Fruit fly (Drosophila melanogaster) whole organism, embryonic: ENCODE results near the gene yps.

ENCODE experiments used
- Abd-B ChIP-seq: fragments of 200-800 bp; sonication (Bioruptor generic); optimal IDR thresholded peaks from 2 replicates; lab custom pipeline; 2018; ENCODE audit warnings: missing biosample characterization, mild to moderate bottlenecking, missing genetic modification characterization, moderate library complexity
- Antp ChIP-seq: fragments of 200-800 bp; sonication (Bioruptor generic); optimal IDR thresholded peaks from 3 replicates; lab custom pipeline; 2016; ENCODE audit warnings: missing biosample characterization, missing genetic modification characterization
- Bdp1 ChIP-seq: fragments of 200-800 bp; sonication (Bioruptor generic); optimal IDR thresholded peaks from 3 replicates; lab custom pipeline; 2016; ENCODE audit warnings: missing biosample characterization, missing genetic modification characterization
- CG10321 ChIP-seq: fragments of 200-800 bp; sonication (Bioruptor generic); IDR thresholded peaks from 2 replicates; pipeline ENCODE4 v1.3.6; 2022; ENCODE audit warnings: missing biosample characterization, missing genetic modification characterization
- CG10654 ChIP-seq: fragments of 200-800 bp; sonication (Bioruptor generic); optimal IDR thresholded peaks from 2 replicates; lab custom pipeline; 2016; ENCODE audit warnings: missing biosample characterization, missing genetic modification characterization
- CG13287 ChIP-seq: fragments of 200-800 bp; sonication (Bioruptor generic); IDR thresholded peaks from 2 replicates; pipeline ENCODE4 v1.3.6; 2022; ENCODE audit warnings: missing biosample characterization, missing genetic modification characterization; ENCODE audit not compliant: partially characterized antibody
- CG13296 ChIP-seq: fragments of 200-800 bp; sonication (Bioruptor generic); optimal IDR thresholded peaks from 3 replicates; lab custom pipeline; 2018; ENCODE audit warnings: missing biosample characterization, mild to moderate bottlenecking, missing genetic modification characterization
- CG14441 ChIP-seq: fragments of 200-800 bp; sonication (Bioruptor generic); IDR thresholded peaks from 2 replicates; pipeline ENCODE4 v1.3.6; 2022; ENCODE audit warnings: missing biosample characterization, missing genetic modification characterization
- CG14860 ChIP-seq: fragments of 200-800 bp; sonication (Bioruptor generic); IDR thresholded peaks from 3 replicates; pipeline ENCODE4 v1.3.6; 2022; ENCODE audit warnings: missing biosample characterization, missing genetic modification characterization; ENCODE audit not compliant: partially characterized antibody
- CG17912 ChIP-seq: fragments of 200-800 bp; sonication (Bioruptor generic); optimal IDR thresholded peaks from 2 replicates; lab custom pipeline; 2018; ENCODE audit warnings: missing biosample characterization, mild to moderate bottlenecking, missing genetic modification characterization
- CG2712 ChIP-seq: fragments of 200-800 bp; optimal IDR thresholded peaks from 3 replicates; lab custom pipeline; 2019; ENCODE audit warnings: missing biosample characterization, mild to moderate bottlenecking, missing genetic modification characterization, moderate library complexity
- CG33213 ChIP-seq: fragments of 200-800 bp; sonication (Bioruptor generic); optimal IDR thresholded peaks from 3 replicates; lab custom pipeline; 2016; ENCODE audit warnings: missing biosample characterization, missing genetic modification characterization
- CG3995 ChIP-seq: fragments of 200-800 bp; sonication (Bioruptor generic); optimal IDR thresholded peaks from 3 replicates; lab custom pipeline; 2016; ENCODE audit warnings: missing biosample characterization, missing genetic modification characterization
- CG43689 ChIP-seq: fragments of 200-800 bp; sonication (Bioruptor generic); IDR thresholded peaks from 2 replicates; pipeline ENCODE4 v1.3.6; 2022; ENCODE audit warnings: missing biosample characterization, missing genetic modification characterization
- CG4424 ChIP-seq: fragments of 200-800 bp; sonication (Bioruptor generic); optimal IDR thresholded peaks from 3 replicates; lab custom pipeline; 2016; ENCODE audit warnings: missing biosample characterization, missing genetic modification characterization
- CG4730 ChIP-seq: fragments of 200-800 bp; sonication (Bioruptor generic); IDR thresholded peaks from 2 replicates; pipeline ENCODE4 v1.3.6; 2022; ENCODE audit warnings: missing biosample characterization, missing genetic modification characterization
- CG5180 ChIP-seq: fragments of 200-800 bp; sonication (Bioruptor generic); optimal IDR thresholded peaks from 3 replicates; lab custom pipeline; 2017; ENCODE audit warnings: missing biosample characterization, missing genetic modification characterization, mild to moderate bottlenecking, moderate library complexity, missing genetic modification reagents
- CG6689 ChIP-seq: fragments of 200-800 bp; sonication (Bioruptor generic); IDR thresholded peaks from 2 replicates; pipeline ENCODE4 v1.3.6; 2022; ENCODE audit warnings: missing biosample characterization, missing genetic modification characterization
- CG6854 ChIP-seq: fragments of 200-800 bp; sonication (Bioruptor generic); optimal IDR thresholded peaks from 3 replicates; lab custom pipeline; 2017; ENCODE audit warnings: missing biosample characterization, mild to moderate bottlenecking, missing genetic modification characterization
- CG7372 ChIP-seq: fragments of 200-800 bp; sonication (Bioruptor generic); IDR thresholded peaks from 2 replicates; pipeline ENCODE4 v1.3.6; 2022; ENCODE audit warnings: missing biosample characterization, missing genetic modification characterization
- CG7745 ChIP-seq: fragments of 200-800 bp; sonication (Bioruptor generic); optimal IDR thresholded peaks from 2 replicates; lab custom pipeline; 2018; ENCODE audit warnings: missing biosample characterization, mild to moderate bottlenecking, missing genetic modification characterization, moderate library complexity
- CG9215 ChIP-seq: fragments of 200-800 bp; sonication (Bioruptor generic); IDR thresholded peaks from 2 replicates; pipeline ENCODE4 v1.3.6; 2022; ENCODE audit warnings: missing biosample characterization, missing genetic modification characterization
- CrebB ChIP-seq: fragments of 200-800 bp; sonication (Bioruptor generic); optimal IDR thresholded peaks from 3 replicates; lab custom pipeline; 2018; ENCODE audit warnings: missing biosample characterization, mild to moderate bottlenecking, missing genetic modification characterization
- E2f2 ChIP-seq: fragments of 200-800 bp; sonication (Bioruptor generic); IDR thresholded peaks from 2 replicates; pipeline ENCODE4 v1.3.6; 2022; ENCODE audit warnings: missing biosample characterization, missing genetic modification characterization
- NFAT ChIP-seq: fragments of 200-800 bp; sonication (Bioruptor generic); IDR thresholded peaks from 2 replicates; pipeline ENCODE4 v1.3.6; 2022; ENCODE audit warnings: missing biosample characterization, missing genetic modification characterization
- NK7.1 ChIP-seq: fragments of 200-800 bp; sonication (Bioruptor generic); optimal IDR thresholded peaks from 3 replicates; lab custom pipeline; 2016; ENCODE audit warnings: missing biosample characterization, missing genetic modification characterization
- Oaz ChIP-seq: fragments of 200-800 bp; sonication (Bioruptor generic); IDR thresholded peaks from 2 replicates; pipeline ENCODE4 v1.3.6; 2022; ENCODE audit warnings: missing biosample characterization, missing genetic modification characterization
- ash1 ChIP-seq: fragments of 200-800 bp; sonication (Bioruptor generic); optimal IDR thresholded peaks from 2 replicates; lab custom pipeline; 2018; ENCODE audit warnings: missing biosample characterization, mild to moderate bottlenecking, missing genetic modification characterization
- chinmo ChIP-seq: fragments of 200-800 bp; sonication (Bioruptor generic); IDR thresholded peaks from 4 replicates; pipeline ENCODE4 v1.3.6; 2022; ENCODE audit warnings: missing biosample characterization, missing genetic modification characterization; ENCODE audit not compliant: partially characterized antibody
- chn ChIP-seq: fragments of 200-800 bp; sonication (Bioruptor generic); optimal IDR thresholded peaks from 2 replicates; lab custom pipeline; 2016; ENCODE audit warnings: missing biosample characterization, missing genetic modification characterization
- ewg ChIP-seq: fragments of 200-800 bp; sonication (Bioruptor generic); optimal IDR thresholded peaks from 3 replicates; lab custom pipeline; 2017; ENCODE audit warnings: mild to moderate bottlenecking, missing biosample characterization, missing genetic modification reagents, missing genetic modification characterization
- fd3F ChIP-seq: fragments of 200-800 bp; sonication (Bioruptor generic); optimal IDR thresholded peaks from 2 replicates; lab custom pipeline; 2018; ENCODE audit warnings: missing biosample characterization, mild to moderate bottlenecking, missing genetic modification characterization, moderate library complexity
- gcm ChIP-seq: fragments of 200-800 bp; sonication (Bioruptor generic); optimal IDR thresholded peaks from 2 replicates; lab custom pipeline; 2019; ENCODE audit warnings: missing biosample characterization, mild to moderate bottlenecking, missing genetic modification characterization, moderate library complexity
- hbn ChIP-seq: fragments of 200-800 bp; sonication (Bioruptor generic); IDR thresholded peaks from 2 replicates; pipeline ENCODE4 v1.3.6; 2022; ENCODE audit warnings: missing biosample characterization, missing genetic modification characterization; ENCODE audit not compliant: partially characterized antibody
- jigr1 ChIP-seq: fragments of 200-800 bp; sonication (Bioruptor generic); IDR thresholded peaks from 3 replicates; pipeline ENCODE4 v1.3.6; 2022; ENCODE audit warnings: missing biosample characterization, missing genetic modification characterization
- klu ChIP-seq: fragments of 200-800 bp; sonication (Bioruptor generic); IDR thresholded peaks from 2 replicates; pipeline ENCODE4 v1.3.6; 2022; ENCODE audit warnings: missing biosample characterization, missing genetic modification characterization
- mld ChIP-seq: fragments of 200-800 bp; sonication (Bioruptor generic); IDR thresholded peaks from 3 replicates; pipeline ENCODE4 v1.3.6; 2022; ENCODE audit warnings: missing biosample characterization, missing genetic modification characterization; ENCODE audit not compliant: partially characterized antibody
- nerfin-1 ChIP-seq: fragments of 200-800 bp; sonication (Bioruptor generic); optimal IDR thresholded peaks from 3 replicates; lab custom pipeline; 2019; ENCODE audit warnings: missing biosample characterization, mild to moderate bottlenecking, missing genetic modification characterization, moderate library complexity
- nerfin-2 ChIP-seq: fragments of 200-800 bp; sonication (Bioruptor generic); IDR thresholded peaks from 2 replicates; pipeline ENCODE4 v1.3.6; 2022; ENCODE audit warnings: missing biosample characterization, missing genetic modification characterization; ENCODE audit not compliant: partially characterized antibody
- pros ChIP-seq: fragments of 200-800 bp; sonication (Bioruptor generic); optimal IDR thresholded peaks from 3 replicates; lab custom pipeline; 2019; ENCODE audit warnings: missing biosample characterization, mild to moderate bottlenecking, missing genetic modification characterization, moderate library complexity
- pzg ChIP-seq: fragments of 200-800 bp; sonication (Bioruptor generic); optimal IDR thresholded peaks from 3 replicates; lab custom pipeline; 2018; ENCODE audit warnings: missing biosample characterization, mild to moderate bottlenecking, missing genetic modification characterization, moderate library complexity
- shn ChIP-seq: fragments of 200-800 bp; sonication (Bioruptor generic); optimal IDR thresholded peaks from 3 replicates; lab custom pipeline; 2016; ENCODE audit warnings: missing biosample characterization, missing genetic modification characterization
- slou ChIP-seq: fragments of 200-800 bp; sonication (Bioruptor generic); optimal IDR thresholded peaks from 3 replicates; lab custom pipeline; 2016; ENCODE audit warnings: missing biosample characterization, missing genetic modification characterization
- slp2 ChIP-seq: fragments of 200-800 bp; sonication (Bioruptor generic); optimal IDR thresholded peaks from 2 replicates; lab custom pipeline; 2016; ENCODE audit warnings: missing biosample characterization, missing genetic modification characterization
- sob ChIP-seq: fragments of 200-800 bp; sonication (Bioruptor generic); IDR thresholded peaks from 2 replicates; pipeline ENCODE4 v1.3.6; 2022; ENCODE audit warnings: missing biosample characterization, missing genetic modification characterization
- tna ChIP-seq: fragments of 200-800 bp; sonication (Bioruptor generic); IDR thresholded peaks from 2 replicates; pipeline ENCODE4 v1.3.6; 2022; ENCODE audit warnings: missing biosample characterization, missing genetic modification characterization; ENCODE audit not compliant: partially characterized antibody
- vnd ChIP-seq: fragments of 200-800 bp; sonication (Bioruptor generic); IDR thresholded peaks from 3 replicates; pipeline ENCODE4 v1.3.6; 2022; ENCODE audit warnings: missing biosample characterization, missing genetic modification characterization; ENCODE audit not compliant: partially characterized antibody
- z ChIP-seq: fragments of 200-800 bp; sonication (Bioruptor generic); IDR thresholded peaks from 3 replicates; pipeline ENCODE4 v1.3.6; 2022; ENCODE audit warnings: missing biosample characterization, missing genetic modification characterization

The yps gene

DNA sequence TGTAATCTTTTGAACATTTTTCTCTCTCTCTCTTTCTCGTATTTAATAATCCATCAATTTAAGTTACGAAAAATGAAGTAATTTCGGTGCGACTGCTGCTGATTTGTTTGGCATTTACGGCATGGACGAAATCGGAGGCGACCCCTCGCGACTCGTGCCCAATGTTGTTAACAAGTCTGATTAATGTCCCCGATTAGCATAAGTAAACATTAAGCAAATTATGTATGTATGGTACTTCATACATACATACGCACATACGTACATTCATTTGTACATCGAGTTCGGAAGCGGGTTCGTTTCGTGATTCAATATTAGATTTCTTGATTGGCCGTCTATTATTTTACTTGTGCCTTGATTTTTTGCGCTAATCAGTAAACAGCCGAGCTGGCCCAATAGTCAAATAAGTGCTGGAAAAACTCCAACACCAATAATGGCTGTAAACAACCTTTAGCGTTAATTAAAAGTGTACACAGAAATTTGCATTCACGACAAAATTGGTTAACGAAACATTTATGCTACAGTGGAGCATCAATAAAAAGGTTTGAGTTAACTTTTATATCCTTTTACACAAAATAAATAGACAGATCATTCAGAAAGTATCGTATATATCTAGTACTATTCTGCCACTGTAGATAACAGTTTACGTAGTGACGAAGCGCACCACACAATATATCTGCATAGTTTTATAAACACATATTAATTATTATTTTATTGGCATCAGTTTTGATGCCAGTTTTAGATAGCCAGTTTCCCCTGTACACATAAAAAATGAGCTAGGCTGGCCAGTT lies 33.9 kb downstream of the yps start (continued):
- TF ChIP-seq Antp (GFP tag; lab: Kevin White, UChicago) = peak; percentile 22
- peak; percentile 62 for TF ChIP-seq Abd-B (GFP tag; lab: Kevin White, UChicago)
- TF ChIP-seq CG2712 (tag; lab: Kevin White, UChicago) = peak; percentile 49
- peak; percentile 63 for TF ChIP-seq CG4730 (GFP tag; lab: Robert Waterston, UW)
- TF ChIP-seq CG4424 (GFP tag; lab: Kevin White, UChicago) = peak; percentile 58
- TF ChIP-seq pros (GFP tag; lab: Kevin White, UChicago) = no peak
- TF ChIP-seq CG13296 (GFP tag; lab: Kevin White, UChicago) = peak; percentile 68
- TF ChIP-seq nerfin-1 = peak; percentile 28
- peak; percentile 78; the same call in 1 of the 4 replicates for TF ChIP-seq chinmo (GFP tag; lab: Robert Waterston, UW)
- peak; percentile 69; the same call in 1 of the 2 replicates for TF ChIP-seq sob (GFP tag; lab: Robert Waterston, UW)
- TF ChIP-seq CG14860 (GFP tag; lab: Robert Waterston, UW) = no peak
- no peak for TF ChIP-seq CrebB
- no peak for TF ChIP-seq pzg (GFP tag; lab: Kevin White, UChicago)
- peak; percentile 76 for TF ChIP-seq CG14441 (GFP tag; lab: Robert Waterston, UW)
- TF ChIP-seq CG43689 (GFP tag; lab: Robert Waterston, UW) = peak; percentile 46; the same call in 1 of the 2 replicates
- TF ChIP-seq z = no peak
- no peak for TF ChIP-seq mld (GFP tag; lab: Robert Waterston, UW)
- peak; percentile 63; the same call in 1 of the 2 replicates for TF ChIP-seq klu
- TF ChIP-seq ewg = peak; percentile 13
- 0 out of 2 replicates have a peak, but pooled peaks have one; percentile 6 for TF ChIP-seq E2f2 (GFP tag; lab: Robert Waterston, UW)
- peak; percentile 52; the same call in 1 of the 2 replicates for TF ChIP-seq CG6689 (GFP tag; lab: Robert Waterston, UW)
- no peak for TF ChIP-seq tna (GFP tag; lab: Robert Waterston, UW)
- TF ChIP-seq CG13287 (GFP tag; lab: Robert Waterston, UW) = no peak
- TF ChIP-seq vnd (GFP tag; lab: Robert Waterston, UW) = no peak
- no peak for TF ChIP-seq hbn
- TF ChIP-seq CG10321 = no peak
- no peak for TF ChIP-seq shn (GFP tag; lab: Kevin White, UChicago)
- TF ChIP-seq CG3995 (GFP tag; lab: Kevin White, UChicago) = no peak
- no peak for TF ChIP-seq CG7745 (tag; lab: Kevin White, UChicago)
- no peak for TF ChIP-seq Bdp1
- peak; percentile 62 for TF ChIP-seq fd3F (GFP tag; lab: Kevin White, UChicago)
- no peak for TF ChIP-seq NK7.1 (GFP tag; lab: Kevin White, UChicago)
- no peak for TF ChIP-seq chn (GFP tag; lab: Kevin White, UChicago)
- TF ChIP-seq slou (GFP tag; lab: Kevin White, UChicago) = peak; percentile 34
- TF ChIP-seq CG6854 (GFP tag; lab: Kevin White, UChicago) = peak; percentile 13
- TF ChIP-seq NFAT (GFP tag; lab: Robert Waterston, UW) = no peak
- TF ChIP-seq CG5180 = peak; percentile 59
- peak; percentile 51; the same call in 1 of the 2 replicates for TF ChIP-seq Oaz (GFP tag; lab: Robert Waterston, UW)
- 0 out of 3 replicates have a peak, but pooled peaks have one; percentile 36 for TF ChIP-seq jigr1 (GFP tag; lab: Robert Waterston, UW)
- no peak for TF ChIP-seq gcm
- peak; percentile 35 for TF ChIP-seq CG10654
- no peak for TF ChIP-seq slp2 (GFP tag; lab: Kevin White, UChicago)
- no peak for TF ChIP-seq CG9215 (GFP tag; lab: Robert Waterston, UW)
- peak; percentile 50 for TF ChIP-seq CG7372
- TF ChIP-seq CG17912 = no peak
- no peak for TF ChIP-seq nerfin-2 (GFP tag; lab: Robert Waterston, UW)
- TF ChIP-seq CG33213 (GFP tag; lab: Kevin White, UChicago) = peak; percentile 11
- TF ChIP-seq ash1 (GFP tag; lab: Kevin White, UChicago) = no peak
